Worm (Caenorhabditis elegans) whole organism, midembryonic: Measurements from ENCODE around the gene mlk-1.

Experiments used
- T22C8.4 ChIP-seq: fragments of 200-800 bp; sonication (Bioruptor generic); IDR thresholded peaks from 2 replicates; pipeline ENCODE4 v1.3.6; 2022; ENCODE audit warnings: missing genetic modification characterization, missing compliant biosample characterization
- ztf-29 ChIP-seq: fragments of 200-800 bp; sonication (Bioruptor generic); IDR thresholded peaks from 2 replicates; pipeline ENCODE4 v1.3.6; 2022; ENCODE audit warnings: missing genetic modification reagents, missing genetic modification characterization, missing compliant biosample characterization

DNA sequence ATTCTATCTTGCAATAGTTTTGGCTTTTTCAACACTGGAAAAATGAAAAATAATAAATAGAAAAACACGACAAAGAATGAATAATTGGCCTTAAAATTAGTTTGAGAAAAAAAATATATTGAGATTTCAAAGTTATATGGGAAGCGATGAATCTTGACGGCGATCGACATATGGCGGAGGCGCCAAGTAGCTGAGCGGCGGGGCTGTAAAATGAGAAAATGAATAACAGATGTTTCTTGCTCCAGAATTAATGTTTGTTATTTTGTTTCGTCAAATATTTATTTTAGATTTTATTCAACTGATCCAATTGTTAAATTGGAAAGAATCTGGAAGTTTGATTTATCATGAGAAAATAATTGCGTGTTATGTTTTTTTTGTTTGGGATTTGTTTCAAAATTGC is 25.1 kb downstream of the mlk-1 start, which contains the start of gene K11D12.11:
- no peak for TF ChIP-seq ztf-29 (GFP tag; lab: Robert Waterston, UW)
- TF ChIP-seq T22C8.4 (GFP tag; lab: Robert Waterston, UW) = no peak
